Worm (Caenorhabditis elegans) whole organism, young adult: ENCODE data around the gene sri-4.

Source experiments
- B0035.1 ChIP-seq: sonication (generic microtip); optimal IDR thresholded peaks from 2 replicates; lab custom pipeline; 2016; ENCODE audit warnings: missing genetic modification characterization, mild to moderate bottlenecking, missing compliant biosample characterization, missing genotype, missing genetic modification reagents
- nhr-120 ChIP-seq: fragments of 200-800 bp; sonication (Bioruptor generic); IDR thresholded peaks from 2 replicates; pipeline ENCODE4 v1.3.6; 2022; ENCODE audit warnings: missing genetic modification characterization, missing compliant biosample characterization
- snpc-1.1 ChIP-seq: sonication (generic microtip); optimal IDR thresholded peaks from 2 replicates; lab custom pipeline; 2017; ENCODE audit warnings: missing genetic modification characterization, mild to moderate bottlenecking, missing compliant biosample characterization, antibody characterized with exemption, moderate library complexity, missing genotype, missing genetic modification reagents; ENCODE audit not compliant: insufficient read depth
- snpc-4 ChIP-seq, 5 experiments: fragments of 150-350 bp in 1 of 5; sonication (generic microtip) in 4 of 5; optimal IDR thresholded peaks; 2 replicates each; lab custom pipeline; 2014 to 2018; ENCODE audit warnings: missing genetic modification characterization in 5 of 5, missing biosample characterization in 3 of 5, antibody characterized with exemption in 2 of 5, mild to moderate bottlenecking in 2 of 5, missing compliant biosample characterization in 2 of 5, missing genotype in 2 of 5, moderate library complexity in 2 of 5, missing genetic modification reagents in 1 of 5

sri-4 gene

ce11 chrV:797241-797640 lies 49.1 kb downstream of the sri-4 start:
- TF ChIP-seq snpc-4 (GFP tag; optimal IDR thresholded peaks at IDR 0.05; lab: Kevin White, UChicago) (no peak), snpc-4 (tag; optimal IDR thresholded peaks at IDR 0.05; lab: Kevin White, UChicago) (peak in 3 of 4 experiments; percentile 37 to 82 (median 78)), B0035.1 (tag; lab: Kevin White, UChicago) (no peak), snpc-1.1 (tag; lab: Kevin White, UChicago) (peak; percentile 3), nhr-120 (GFP tag; lab: Robert Waterston, UW) (no peak)
